Worm (Caenorhabditis elegans): ENCODE results near the gene his-4.

DNA sequence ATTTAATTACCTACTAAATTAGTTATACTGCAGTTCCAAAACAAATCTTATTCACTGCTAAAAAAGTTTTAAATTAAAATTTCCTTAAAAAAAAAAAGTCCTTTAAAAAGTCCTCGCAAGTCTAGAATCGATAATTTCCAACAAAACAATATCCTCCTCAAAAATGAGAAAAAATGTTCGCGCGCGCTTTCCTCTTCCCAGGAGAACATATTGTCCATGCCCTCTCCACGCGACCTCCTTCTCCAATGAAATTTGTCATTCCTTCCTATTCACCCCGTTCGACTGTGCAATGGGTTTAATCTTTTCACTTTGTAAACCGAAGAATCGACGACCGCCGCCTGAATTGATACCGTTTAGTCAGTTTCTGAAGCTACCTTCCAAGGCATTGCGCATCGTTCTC, 4.1 kb downstream of the his-4 start, which contains the start of gene T10C6.10:
- no peak for TF ChIP-seq egl-27 (tag; optimal IDR thresholded peaks at IDR 0.05)
- no peak for TF ChIP-seq blmp-1 (tag; optimal IDR thresholded peaks at IDR 0.05; ENCODE audit: insufficient read depth)
- TF ChIP-seq ztf-11 (tag; optimal IDR thresholded peaks at IDR 0.05): no peak
- no peak for TF ChIP-seq lsy-2 (tag; optimal IDR thresholded peaks at IDR 0.05)
- TF ChIP-seq peb-1 (tag; optimal IDR thresholded peaks at IDR 0.05): no peak
- no peak for TF ChIP-seq R02D3.7 (tag; optimal IDR thresholded peaks at IDR 0.05)
- TF ChIP-seq nhr-23 (tag; optimal IDR thresholded peaks at IDR 0.05): no peak
- TF ChIP-seq lin-39 (tag; optimal IDR thresholded peaks at IDR 0.05): no peak
- no peak for TF ChIP-seq ama-1 (optimal IDR thresholded peaks at IDR 0.05)
- TF ChIP-seq fos-1 (tag; optimal IDR thresholded peaks at IDR 0.05): no peak
- TF ChIP-seq unc-62 (GFP tag; optimal IDR thresholded peaks at IDR 0.05): no peak
- no peak for TF ChIP-seq lin-13 (GFP tag; optimal IDR thresholded peaks at IDR 0.05)
- TF ChIP-seq sma-9 (GFP tag; optimal IDR thresholded peaks at IDR 0.05): no peak
- no peak for TF ChIP-seq sma-9 (tag; optimal IDR thresholded peaks at IDR 0.05)
- TF ChIP-seq ceh-82 (tag; optimal IDR thresholded peaks at IDR 0.05): no peak

Measured in whole organism, L2 larva.